Worm (Caenorhabditis elegans) whole organism, L4 larva: ENCODE results near the gene R02E4.2.

ENCODE experiments used
- T26A8.4 ChIP-seq: fragments of 200-800 bp; sonication (Bioruptor generic); IDR thresholded peaks from 2 replicates; pipeline ENCODE4 v1.3.6; 2022; ENCODE audit warnings: missing genetic modification characterization, missing compliant biosample characterization
- Y105C5A.15 ChIP-seq: fragments of 200-800 bp; sonication (Bioruptor generic); IDR thresholded peaks from 2 replicates; pipeline ENCODE4 v1.3.6; 2022; ENCODE audit warnings: missing genetic modification characterization, missing compliant biosample characterization
- ZK337.2 ChIP-seq: fragments of 200-800 bp; sonication (Bioruptor generic); IDR thresholded peaks from 2 replicates; pipeline ENCODE4 v1.3.6; 2022; ENCODE audit warnings: missing genetic modification reagents, missing genetic modification characterization, missing compliant biosample characterization
- aha-1 ChIP-seq: fragments of 150-350 bp; peaks from one replicate; lab custom pipeline; 2014; ENCODE audit warnings: missing biosample characterization, missing genetic modification characterization
- ceh-20 ChIP-seq: fragments of 200-800 bp; sonication (Bioruptor generic); IDR thresholded peaks from 2 replicates; pipeline ENCODE4 v1.3.6; 2022; ENCODE audit warnings: missing genetic modification reagents, missing genetic modification characterization, missing compliant biosample characterization
- ceh-44 ChIP-seq: fragments of 200-800 bp; sonication (Bioruptor generic); IDR thresholded peaks from 2 replicates; pipeline ENCODE4 v1.3.6; 2022; ENCODE audit warnings: missing genetic modification reagents, missing genetic modification characterization, missing compliant biosample characterization
- ceh-82 ChIP-seq: sonication (generic microtip); optimal IDR thresholded peaks from 2 replicates; lab custom pipeline; 2017; ENCODE audit warnings: missing biosample characterization, missing genetic modification characterization
- daf-16 ChIP-seq, 3 experiments: sonication (generic microtip); optimal IDR thresholded peaks; 2 replicates each; lab custom pipeline; 2016 to 2017; ENCODE audit warnings: missing genetic modification characterization in 3 of 3, missing genetic modification reagents in 3 of 3, mild to moderate bottlenecking in 2 of 3, missing compliant biosample characterization in 2 of 3, missing biosample characterization in 1 of 3, moderate library complexity in 1 of 3
- daf-19 ChIP-seq: fragments of 200-800 bp; sonication (Bioruptor generic); conservative IDR thresholded peaks from 2 replicates; pipeline ENCODE4 v1.3.6; 2022; ENCODE audit warnings: missing genetic modification characterization, missing compliant biosample characterization
- dmd-8 ChIP-seq: fragments of 200-800 bp; sonication (Bioruptor generic); IDR thresholded peaks from 2 replicates; pipeline ENCODE4 v1.3.6; 2022; ENCODE audit warnings: missing genetic modification characterization, missing compliant biosample characterization
- dmd-9 ChIP-seq: fragments of 200-800 bp; sonication (Bioruptor generic); IDR thresholded peaks from 2 replicates; pipeline ENCODE4 v1.3.6; 2022; ENCODE audit warnings: missing genetic modification reagents, missing genetic modification characterization, missing compliant biosample characterization
- dve-1 ChIP-seq: sonication (generic microtip); optimal IDR thresholded peaks from 2 replicates; lab custom pipeline; 2017; ENCODE audit warnings: antibody characterized with exemption, mild to moderate bottlenecking, missing genetic modification characterization, missing compliant biosample characterization; ENCODE audit not compliant: insufficient read depth
- fkh-10 ChIP-seq: fragments of 150-350 bp; optimal IDR thresholded peaks from 2 replicates; lab custom pipeline; 2014; ENCODE audit warnings: missing biosample characterization, missing genetic modification reagents, missing genetic modification characterization
- hlh-11 ChIP-seq: fragments of 200-800 bp; sonication (Bioruptor generic); optimal IDR thresholded peaks from 2 replicates; lab custom pipeline; 2018; ENCODE audit warnings: mild to moderate bottlenecking, missing genetic modification characterization, missing compliant biosample characterization
- hlh-30 ChIP-seq: sonication (generic microtip); optimal IDR thresholded peaks from 2 replicates; lab custom pipeline; 2017; ENCODE audit warnings: antibody characterized with exemption, mild to moderate bottlenecking, missing genetic modification characterization, missing compliant biosample characterization; ENCODE audit not compliant: insufficient read depth
- lin-1 ChIP-seq: fragments of 200-800 bp; sonication (Bioruptor generic); IDR thresholded peaks from 2 replicates; pipeline ENCODE4 v1.3.6; 2022; ENCODE audit warnings: missing genetic modification reagents, missing genetic modification characterization, missing compliant biosample characterization
- lin-13 ChIP-seq: fragments of 150-350 bp; optimal IDR thresholded peaks from 2 replicates; lab custom pipeline; 2014; ENCODE audit warnings: missing biosample characterization, missing genetic modification reagents, missing genetic modification characterization
- lin-39 ChIP-seq: fragments of 150-350 bp; optimal IDR thresholded peaks from 2 replicates; lab custom pipeline; 2014; ENCODE audit warnings: missing biosample characterization, missing genetic modification reagents, missing genetic modification characterization
- mdl-1 ChIP-seq, 2 experiments: fragments of 150-350 bp in 1 of 2; sonication (generic microtip) in 1 of 2; optimal IDR thresholded peaks; 2 replicates each; lab custom pipeline; 2014 to 2017; ENCODE audit warnings: missing biosample characterization in 2 of 2, missing genetic modification characterization in 2 of 2
- mxl-3 ChIP-seq: fragments of 200-800 bp; sonication (Bioruptor generic); optimal IDR thresholded peaks from 2 replicates; lab custom pipeline; 2018; ENCODE audit warnings: mild to moderate bottlenecking, missing genetic modification characterization, missing compliant biosample characterization
- nhr-28 ChIP-seq: fragments of 150-350 bp; optimal IDR thresholded peaks from 2 replicates; lab custom pipeline; 2014; ENCODE audit warnings: missing biosample characterization, missing genetic modification characterization
- nhr-42 ChIP-seq: fragments of 200-800 bp; sonication (Bioruptor generic); IDR thresholded peaks from 2 replicates; pipeline ENCODE4 v1.3.6; 2022; ENCODE audit warnings: missing genetic modification characterization, missing compliant biosample characterization
- php-3 ChIP-seq: fragments of 200-800 bp; sonication (Bioruptor generic); IDR thresholded peaks from 2 replicates; pipeline ENCODE4 v1.3.6; 2022; ENCODE audit warnings: missing genetic modification reagents, missing genetic modification characterization, missing compliant biosample characterization
- pqm-1 ChIP-seq: sonication (generic microtip); optimal IDR thresholded peaks from 2 replicates; lab custom pipeline; 2017; ENCODE audit warnings: missing biosample characterization, missing genetic modification characterization
- saeg-2 ChIP-seq: fragments of 200-800 bp; sonication (Bioruptor generic); IDR thresholded peaks from 2 replicates; pipeline ENCODE4 v1.3.6; 2022; ENCODE audit warnings: missing genetic modification reagents, missing genetic modification characterization, missing compliant biosample characterization
- spr-1 ChIP-seq: sonication (generic microtip); optimal IDR thresholded peaks from 2 replicates; lab custom pipeline; 2016; ENCODE audit warnings: mild to moderate bottlenecking, missing genetic modification characterization, missing compliant biosample characterization
- tra-1 ChIP-seq: fragments of 200-800 bp; sonication (Bioruptor generic); IDR thresholded peaks from 2 replicates; pipeline ENCODE4 v1.3.6; 2022; ENCODE audit warnings: missing genetic modification reagents, missing genetic modification characterization, missing compliant biosample characterization
- unc-62 ChIP-seq, 3 experiments: fragments of 150-350 bp in 1 of 3; sonication (generic microtip); optimal IDR thresholded peaks in 2 of 3; peaks in 1 of 3; 1 replicate in 1 of 3; 2 replicates in 2 of 3; lab custom pipeline; 2014 to 2017; ENCODE audit warnings: missing biosample characterization in 3 of 3, missing genetic modification characterization in 3 of 3, missing genetic modification reagents in 3 of 3, missing genotype in 1 of 3
- zag-1 ChIP-seq: fragments of 150-350 bp; optimal IDR thresholded peaks from 2 replicates; lab custom pipeline; 2014; ENCODE audit warnings: missing biosample characterization, missing genetic modification characterization

R02E4.2 gene

DNA sequence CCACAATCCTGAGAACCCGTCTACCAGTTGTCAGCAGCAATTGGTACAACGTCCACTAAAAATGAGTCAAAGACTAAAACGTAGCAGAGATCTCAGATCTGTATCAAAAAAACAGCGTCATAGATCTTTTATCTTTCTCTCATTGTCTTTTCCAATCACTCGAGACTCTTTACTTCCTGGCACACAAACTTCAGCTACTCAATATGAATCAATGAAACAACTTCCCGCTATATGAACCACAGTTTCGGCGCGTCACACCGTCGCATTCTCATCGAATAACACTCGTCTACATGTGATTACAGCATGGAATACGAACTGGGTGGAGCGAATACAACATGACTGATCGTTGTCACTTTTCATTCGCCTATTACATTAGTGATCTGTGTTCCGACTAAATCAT, 25.0 kb downstream of the R02E4.2 start (continued):
- TF ChIP-seq saeg-2 (no peak), php-3 (GFP tag; lab: Robert Waterston, UW) (no peak), spr-1 (tag; lab: Kevin White, UChicago) (no peak), unc-62 (GFP tag; optimal IDR thresholded peaks at IDR 0.05 in 1 of 2; lab: Kevin White, UChicago) (peak in 1 of 2 experiments; percentile 96), unc-62 (tag; optimal IDR thresholded peaks at IDR 0.05; lab: Kevin White, UChicago) (no peak), lin-13 (GFP tag; lab: Kevin White, UChicago) (no peak), zag-1 (tag; lab: Kevin White, UChicago) (no peak), ZK337.2 (GFP tag; lab: Robert Waterston, UW) (no peak), hlh-30 (tag; lab: Kevin White, UChicago) (peak; percentile 87), mxl-3 (GFP tag; lab: Kevin White, UChicago) (peak; percentile 97)

DNA sequence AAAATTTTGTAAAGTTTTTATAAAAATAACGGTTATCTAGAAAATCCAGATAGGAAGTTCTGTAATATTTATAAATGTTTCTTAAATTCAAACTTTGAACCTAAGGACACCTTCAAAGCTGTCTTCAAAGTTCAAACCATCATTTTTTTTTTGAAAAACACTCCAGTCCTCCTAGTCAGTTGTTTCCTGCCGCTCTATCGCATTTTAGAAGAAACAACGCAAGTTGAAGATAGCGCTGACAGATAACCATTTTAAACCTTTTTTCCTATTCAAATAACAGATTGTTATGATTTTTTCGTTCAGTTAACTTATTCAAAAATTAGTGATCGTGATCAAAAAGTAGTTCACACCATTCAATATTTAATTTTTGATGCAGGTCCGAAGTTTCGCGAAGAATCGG, 26.1 kb downstream of the R02E4.2 start:
- TF ChIP-seq pqm-1 (peak; percentile 70), tra-1 (no peak), daf-19 (GFP tag; lab: Robert Waterston, UW) (no peak), nhr-28 (peak; percentile 37), fkh-10 (GFP tag; lab: Kevin White, UChicago) (no peak), ceh-82 (no peak), ceh-44 (no peak), dve-1 (peak; percentile 21), lin-1 (GFP tag; lab: Robert Waterston, UW) (no peak), dmd-8 (GFP tag; lab: Robert Waterston, UW) (no peak), unc-62 (GFP tag; optimal IDR thresholded peaks at IDR 0.05 in 1 of 2; lab: Kevin White, UChicago) (no peak), unc-62 (tag; optimal IDR thresholded peaks at IDR 0.05; lab: Kevin White, UChicago) (no peak), Y105C5A.15 (no peak), daf-16 (GFP tag; optimal IDR thresholded peaks at IDR 0.05; lab: Kevin White, UChicago) (no peak), daf-16 (tag; optimal IDR thresholded peaks at IDR 0.05; lab: Kevin White, UChicago) (peak; percentile 27), dmd-9 (no peak), lin-39 (tag; lab: Kevin White, UChicago) (no peak)

DNA sequence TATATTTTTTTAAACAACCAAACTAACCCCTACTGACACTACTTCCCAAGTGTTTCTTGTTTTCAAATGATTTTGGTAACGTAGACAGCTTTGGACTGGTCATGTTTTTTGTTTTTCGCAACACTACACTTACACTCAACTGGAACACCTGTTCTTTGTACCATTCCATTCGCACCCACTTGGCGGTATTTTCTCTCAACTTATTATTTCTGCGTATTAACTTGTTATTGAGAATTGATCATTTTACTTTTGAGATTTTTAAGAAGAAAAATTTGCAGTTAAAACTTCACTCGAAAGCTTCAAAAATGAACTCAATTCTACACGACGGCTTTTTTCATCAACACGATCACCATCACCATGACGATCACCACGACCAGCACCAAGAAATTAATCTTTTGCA, 27.6 kb downstream of the R02E4.2 start, which contains the start of gene ZK470.2:
TSS of gene ZK470.2 (plus strand) at position 301 of the 400 bp plus-strand sequence.
- TF ChIP-seq unc-62 (GFP tag; optimal IDR thresholded peaks at IDR 0.05 in 1 of 2; lab: Kevin White, UChicago) (peak in 1 of 2 experiments; percentile 72), unc-62 (tag; optimal IDR thresholded peaks at IDR 0.05; lab: Kevin White, UChicago) (no peak), ZK337.2 (GFP tag; lab: Robert Waterston, UW) (no peak), T26A8.4 (no peak)

DNA sequence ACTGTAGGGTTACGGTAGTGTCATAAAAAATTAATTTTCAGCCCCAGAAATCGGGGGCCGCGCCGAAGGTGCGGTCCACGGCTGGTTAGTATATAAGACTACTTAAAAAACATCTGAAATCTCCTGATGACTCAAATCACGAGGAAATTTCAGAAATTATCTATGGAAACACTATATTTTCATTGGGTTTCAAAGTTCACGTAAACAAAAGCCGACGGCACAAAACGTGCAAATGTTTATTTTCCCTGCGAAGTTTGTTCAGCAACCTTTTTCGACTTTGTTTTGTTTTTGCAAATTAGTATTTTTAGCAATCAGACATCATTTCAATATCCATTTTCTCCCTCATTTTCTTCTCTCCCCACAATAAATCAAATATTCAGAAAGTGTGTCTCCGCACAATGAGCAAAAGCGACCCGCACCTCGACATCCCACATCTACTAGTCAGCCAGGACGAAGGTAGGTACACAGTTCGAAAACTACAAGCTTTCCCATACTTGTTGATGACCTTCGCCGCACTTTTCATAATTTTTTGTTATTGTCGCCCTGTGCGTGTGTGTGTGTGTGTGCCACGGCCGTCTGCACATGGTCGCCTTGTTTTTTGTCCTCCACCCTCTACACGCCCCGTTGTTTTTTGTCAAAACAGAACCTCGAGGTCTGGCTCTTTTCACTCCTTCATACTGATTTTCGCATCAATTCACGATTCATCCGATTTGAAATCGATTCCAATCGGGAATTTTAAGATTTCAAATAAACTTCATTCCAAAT, 29.5 kb downstream of the R02E4.2 start:
- TF ChIP-seq hlh-11 (tag; lab: Kevin White, UChicago) (peak; percentile 12), ceh-20 (GFP tag; lab: Robert Waterston, UW) (no peak), lin-39 (tag; lab: Kevin White, UChicago) (no peak), daf-16 (GFP tag; optimal IDR thresholded peaks at IDR 0.05; lab: Kevin White, UChicago) (no peak), daf-16 (tag; optimal IDR thresholded peaks at IDR 0.05; lab: Kevin White, UChicago) (peak; percentile 53), aha-1 (tag; lab: Kevin White, UChicago) (peak; percentile 93), Y105C5A.15 (no peak), mxl-3 (GFP tag; lab: Kevin White, UChicago) (peak; percentile 46), nhr-42 (0 out of 2 replicates have a peak, but pooled peaks have one; percentile 17), mdl-1 (tag; optimal IDR thresholded peaks at IDR 0.05; lab: Kevin White, UChicago) (peak in 1 of 2 experiments; percentile 43), T26A8.4 (0 out of 2 replicates have a peak, but pooled peaks have one; percentile 8), hlh-30 (tag; lab: Kevin White, UChicago) (peak; percentile 63)
